Worm (Caenorhabditis elegans) whole organism, L4/young adult: ENCODE results near the gene unc-85.

Experiments
- dao-5 ChIP-seq: sonication (generic microtip); optimal IDR thresholded peaks from 2 replicates; lab custom pipeline; 2016; ENCODE audit warnings: missing genotype, missing genetic modification characterization, moderate library complexity, missing compliant biosample characterization
- him-1 ChIP-seq: sonication (generic microtip); optimal IDR thresholded peaks from 2 replicates; lab custom pipeline; 2016; ENCODE audit warnings: missing genotype, missing genetic modification reagents, missing genetic modification characterization, missing compliant biosample characterization

DNA sequence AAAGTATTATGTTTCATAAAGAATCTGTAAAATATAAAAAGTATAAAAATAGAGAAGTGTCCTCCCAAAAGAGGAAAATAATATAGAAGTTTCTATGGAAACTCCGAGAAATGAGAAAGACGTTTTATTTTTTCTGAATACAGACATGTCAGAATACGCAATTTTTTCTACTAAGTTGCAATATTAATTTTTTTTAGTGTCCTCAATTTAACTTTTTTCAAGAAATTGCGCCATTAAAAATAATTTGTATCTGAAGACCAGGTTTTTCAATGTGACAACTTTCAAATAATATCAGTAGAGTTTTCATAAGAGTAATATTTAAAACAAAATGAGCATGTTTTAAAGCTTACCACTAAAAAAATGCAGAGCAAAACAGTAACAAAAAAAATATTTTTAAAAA, 34.3 kb upstream of the unc-85 start, which contains the start of gene fut-5:
- TF ChIP-seq him-1 (tag; lab: Kevin White, UChicago) (no peak), dao-5 (tag; lab: Kevin White, UChicago) (no peak)
